Worm (Caenorhabditis elegans) whole organism, L4 larva: ENCODE data around the gene grl-25.

Experiments used
- F10B5.3 ChIP-seq: sonication (generic microtip); optimal IDR thresholded peaks from 2 replicates; lab custom pipeline; 2016; ENCODE audit warnings: mild to moderate bottlenecking, missing genetic modification characterization, missing compliant biosample characterization
- F37D6.2 ChIP-seq: sonication (generic microtip); optimal IDR thresholded peaks from 2 replicates; lab custom pipeline; 2016; ENCODE audit warnings: mild to moderate bottlenecking, missing genetic modification characterization, missing compliant biosample characterization
- F44E2.7 ChIP-seq: fragments of 200-800 bp; sonication (Bioruptor generic); IDR thresholded peaks from 2 replicates; pipeline ENCODE4 v2.1.2; 2022; ENCODE audit warnings: missing genetic modification characterization, missing compliant biosample characterization
- R02D3.7 ChIP-seq: fragments of 150-350 bp; sonication (generic microtip); optimal IDR thresholded peaks from 3 replicates; lab custom pipeline; 2014; ENCODE audit warnings: missing biosample characterization, missing genetic modification characterization
- T26A8.4 ChIP-seq: fragments of 200-800 bp; sonication (Bioruptor generic); IDR thresholded peaks from 2 replicates; pipeline ENCODE4 v1.3.6; 2022; ENCODE audit warnings: missing genetic modification characterization, missing compliant biosample characterization
- Y75B8A.6 ChIP-seq: fragments of 200-800 bp; sonication (Bioruptor generic); IDR thresholded peaks from 2 replicates; pipeline ENCODE4 v1.3.6; 2022; ENCODE audit warnings: missing genetic modification reagents, missing genetic modification characterization, missing compliant biosample characterization
- attf-4 ChIP-seq: sonication (generic microtip); optimal IDR thresholded peaks from 3 replicates; lab custom pipeline; 2017; ENCODE audit warnings: missing biosample characterization, missing genetic modification characterization
- ceh-28 ChIP-seq: fragments of 150-350 bp; optimal IDR thresholded peaks from 2 replicates; lab custom pipeline; 2014; ENCODE audit warnings: missing biosample characterization, missing genetic modification reagents, missing genetic modification characterization
- ceh-44 ChIP-seq: fragments of 200-800 bp; sonication (Bioruptor generic); IDR thresholded peaks from 2 replicates; pipeline ENCODE4 v1.3.6; 2022; ENCODE audit warnings: missing genetic modification reagents, missing genetic modification characterization, missing compliant biosample characterization
- ces-1 ChIP-seq: fragments of 150-350 bp; sonication (generic microtip); optimal IDR thresholded peaks from 4 replicates; lab custom pipeline; 2014; ENCODE audit warnings: missing biosample characterization, missing genetic modification reagents, missing genetic modification characterization
- ctbp-1 ChIP-seq: fragments of 200-800 bp; sonication (Bioruptor generic); IDR thresholded peaks from 2 replicates; pipeline ENCODE4 v1.3.6; 2022; ENCODE audit warnings: missing genetic modification reagents, missing genetic modification characterization, missing compliant biosample characterization
- daf-12 ChIP-seq: fragments of 150-350 bp; optimal IDR thresholded peaks from 2 replicates; lab custom pipeline; 2014; ENCODE audit warnings: missing biosample characterization, missing genetic modification reagents, missing genetic modification characterization
- dmd-6 ChIP-seq: fragments of 200-800 bp; sonication (Bioruptor generic); IDR thresholded peaks from 2 replicates; pipeline ENCODE4 v1.3.6; 2022; ENCODE audit warnings: missing genetic modification reagents, missing genetic modification characterization, missing compliant biosample characterization
- dmd-8 ChIP-seq: fragments of 200-800 bp; sonication (Bioruptor generic); IDR thresholded peaks from 2 replicates; pipeline ENCODE4 v1.3.6; 2022; ENCODE audit warnings: missing genetic modification characterization, missing compliant biosample characterization
- dpl-1 ChIP-seq: fragments of 150-350 bp; optimal IDR thresholded peaks from 2 replicates; lab custom pipeline; 2014; ENCODE audit warnings: missing biosample characterization, missing genetic modification reagents, missing genetic modification characterization
- duxl-1 ChIP-seq: sonication (generic microtip); optimal IDR thresholded peaks from 2 replicates; lab custom pipeline; 2016; ENCODE audit warnings: mild to moderate bottlenecking, missing genetic modification characterization, moderate library complexity, missing compliant biosample characterization; ENCODE audit not compliant: poor library complexity
- egl-27 ChIP-seq: sonication (generic microtip); optimal IDR thresholded peaks from 3 replicates; lab custom pipeline; 2017; ENCODE audit warnings: missing biosample characterization, missing genetic modification reagents, missing genetic modification characterization
- egl-43 ChIP-seq: fragments of 200-800 bp; sonication (Bioruptor generic); IDR thresholded peaks from 2 replicates; pipeline ENCODE4 v1.3.6; 2022; ENCODE audit warnings: missing genetic modification reagents, missing genetic modification characterization, missing compliant biosample characterization
- fos-1 ChIP-seq: fragments of 150-350 bp; optimal IDR thresholded peaks from 2 replicates; lab custom pipeline; 2014; ENCODE audit warnings: missing biosample characterization, missing genetic modification characterization
- gei-8 ChIP-seq: fragments of 200-800 bp; sonication (Bioruptor generic); optimal IDR thresholded peaks from 2 replicates; lab custom pipeline; 2018; ENCODE audit warnings: mild to moderate bottlenecking, missing genetic modification characterization, missing compliant biosample characterization
- hif-1 ChIP-seq, 2 experiments: sonication (generic microtip); optimal IDR thresholded peaks; 2 replicates each; lab custom pipeline; 2016 to 2017; ENCODE audit warnings: missing compliant biosample characterization in 2 of 2, missing genetic modification characterization in 2 of 2, missing genetic modification reagents in 2 of 2, missing genotype in 2 of 2, mild to moderate bottlenecking in 1 of 2
- hlh-11 ChIP-seq: fragments of 200-800 bp; sonication (Bioruptor generic); optimal IDR thresholded peaks from 2 replicates; lab custom pipeline; 2018; ENCODE audit warnings: mild to moderate bottlenecking, missing genetic modification characterization, missing compliant biosample characterization
- hmg-1.1 ChIP-seq: fragments of 200-800 bp; sonication (Bioruptor generic); IDR thresholded peaks from 2 replicates; pipeline ENCODE4 v1.3.6; 2022; ENCODE audit warnings: missing genetic modification reagents, missing genetic modification characterization, missing compliant biosample characterization
- lin-1 ChIP-seq: fragments of 200-800 bp; sonication (Bioruptor generic); IDR thresholded peaks from 2 replicates; pipeline ENCODE4 v1.3.6; 2022; ENCODE audit warnings: missing genetic modification reagents, missing genetic modification characterization, missing compliant biosample characterization
- lin-13 ChIP-seq: fragments of 150-350 bp; optimal IDR thresholded peaks from 2 replicates; lab custom pipeline; 2014; ENCODE audit warnings: missing biosample characterization, missing genetic modification reagents, missing genetic modification characterization
- lin-15B ChIP-seq: fragments of 150-350 bp; sonication (generic microtip); optimal IDR thresholded peaks from 3 replicates; lab custom pipeline; 2014; ENCODE audit warnings: missing biosample characterization, missing genetic modification characterization
- lin-29 ChIP-seq: fragments of 200-800 bp; sonication (Bioruptor generic); IDR thresholded peaks from 2 replicates; pipeline ENCODE4 v1.3.6; 2022; ENCODE audit warnings: missing genetic modification reagents, missing genetic modification characterization, missing compliant biosample characterization
- lin-38 ChIP-seq: fragments of 200-800 bp; sonication (Bioruptor generic); IDR thresholded peaks from 2 replicates; pipeline ENCODE4 v1.3.6; 2022; ENCODE audit warnings: missing genetic modification reagents, missing genetic modification characterization, missing compliant biosample characterization
- lir-3 ChIP-seq: sonication (generic microtip); optimal IDR thresholded peaks from 2 replicates; lab custom pipeline; 2016; ENCODE audit warnings: mild to moderate bottlenecking, missing genetic modification characterization, missing compliant biosample characterization
- madf-9 ChIP-seq: fragments of 200-800 bp; sonication (Bioruptor generic); conservative IDR thresholded peaks from 2 replicates; pipeline ENCODE4 v1.3.6; 2022; ENCODE audit warnings: missing genetic modification reagents, missing genetic modification characterization, missing compliant biosample characterization
- mdt-29 ChIP-seq: fragments of 200-800 bp; sonication (Bioruptor generic); IDR thresholded peaks from 2 replicates; pipeline ENCODE4 v1.3.6; 2022; ENCODE audit warnings: missing genetic modification reagents, missing genetic modification characterization, missing compliant biosample characterization
- mes-2 ChIP-seq: sonication (generic microtip); optimal IDR thresholded peaks from 2 replicates; lab custom pipeline; 2016; ENCODE audit warnings: missing genotype, mild to moderate bottlenecking, missing genetic modification characterization, missing compliant biosample characterization; ENCODE audit not compliant: poor library complexity, severe bottlenecking
- mxl-2 ChIP-seq: fragments of 200-800 bp; sonication (Bioruptor generic); conservative IDR thresholded peaks from 2 replicates; pipeline ENCODE4 v1.3.6; 2022; ENCODE audit warnings: missing genetic modification reagents, missing genetic modification characterization, missing compliant biosample characterization
- nhr-10 ChIP-seq: fragments of 150-350 bp; optimal IDR thresholded peaks from 2 replicates; lab custom pipeline; 2014; ENCODE audit warnings: missing biosample characterization, missing genetic modification characterization
- nhr-237 ChIP-seq: sonication (generic microtip); optimal IDR thresholded peaks from 2 replicates; lab custom pipeline; 2017; ENCODE audit warnings: missing biosample characterization, missing genetic modification characterization
- nhr-25 ChIP-seq: sonication (generic microtip); optimal IDR thresholded peaks from 2 replicates; lab custom pipeline; 2017; ENCODE audit warnings: missing genetic modification characterization, mild to moderate bottlenecking, missing compliant biosample characterization, antibody characterized with exemption, moderate library complexity, borderline replicate concordance; ENCODE audit not compliant: insufficient read depth
- nhr-76 ChIP-seq: fragments of 150-350 bp; optimal IDR thresholded peaks from 2 replicates; lab custom pipeline; 2014; ENCODE audit warnings: missing biosample characterization, missing genetic modification characterization
- nhr-77 ChIP-seq: fragments of 150-350 bp; optimal IDR thresholded peaks from 2 replicates; lab custom pipeline; 2014; ENCODE audit warnings: missing biosample characterization, missing genetic modification characterization
- php-3 ChIP-seq: fragments of 200-800 bp; sonication (Bioruptor generic); IDR thresholded peaks from 2 replicates; pipeline ENCODE4 v1.3.6; 2022; ENCODE audit warnings: missing genetic modification reagents, missing genetic modification characterization, missing compliant biosample characterization
- rbr-2 ChIP-seq: sonication (generic microtip); optimal IDR thresholded peaks from 2 replicates; lab custom pipeline; 2016; ENCODE audit warnings: missing genotype, missing genetic modification characterization, missing compliant biosample characterization
- saeg-2 ChIP-seq: fragments of 200-800 bp; sonication (Bioruptor generic); IDR thresholded peaks from 2 replicates; pipeline ENCODE4 v1.3.6; 2022; ENCODE audit warnings: missing genetic modification reagents, missing genetic modification characterization, missing compliant biosample characterization
- set-16 ChIP-seq: fragments of 200-800 bp; sonication (Bioruptor generic); IDR thresholded peaks from 2 replicates; pipeline ENCODE4 v1.3.6; 2022; ENCODE audit warnings: missing genetic modification reagents, missing genetic modification characterization, missing compliant biosample characterization
- skn-1 ChIP-seq: fragments of 150-350 bp; optimal IDR thresholded peaks from 2 replicates; lab custom pipeline; 2014; ENCODE audit warnings: missing biosample characterization, missing genetic modification characterization
- snpc-4 ChIP-seq: fragments of 150-350 bp; optimal IDR thresholded peaks from 2 replicates; lab custom pipeline; 2014; ENCODE audit warnings: missing biosample characterization, missing genetic modification characterization
- spr-3 ChIP-seq: fragments of 200-800 bp; sonication (Bioruptor generic); optimal IDR thresholded peaks from 2 replicates; lab custom pipeline; 2018; ENCODE audit warnings: mild to moderate bottlenecking, missing genetic modification characterization, missing compliant biosample characterization
- tra-1 ChIP-seq: fragments of 200-800 bp; sonication (Bioruptor generic); IDR thresholded peaks from 2 replicates; pipeline ENCODE4 v1.3.6; 2022; ENCODE audit warnings: missing genetic modification reagents, missing genetic modification characterization, missing compliant biosample characterization
- zag-1 ChIP-seq: fragments of 150-350 bp; optimal IDR thresholded peaks from 2 replicates; lab custom pipeline; 2014; ENCODE audit warnings: missing biosample characterization, missing genetic modification characterization
- zfp-2 ChIP-seq: sonication (generic microtip); optimal IDR thresholded peaks from 2 replicates; lab custom pipeline; 2016; ENCODE audit warnings: mild to moderate bottlenecking, missing genetic modification characterization, missing compliant biosample characterization
- zip-11 ChIP-seq: fragments of 200-800 bp; sonication (Bioruptor generic); IDR thresholded peaks from 2 replicates; pipeline ENCODE4 v1.3.6; 2022; ENCODE audit warnings: missing genetic modification characterization, missing compliant biosample characterization
- ztf-11 ChIP-seq: fragments of 150-350 bp; optimal IDR thresholded peaks from 2 replicates; lab custom pipeline; 2014; ENCODE audit warnings: missing biosample characterization, missing genetic modification characterization
- ztf-7 ChIP-seq: fragments of 150-350 bp; optimal IDR thresholded peaks from 2 replicates; lab custom pipeline; 2014; ENCODE audit warnings: missing biosample characterization, missing genetic modification characterization

The grl-25 gene

ce11 chrIII:8937571-8937970, 24.5 kb upstream of the grl-25 start (continued):
- TF ChIP-seq php-3 (GFP tag; lab: Robert Waterston, UW) = no peak; the same call in 1 of the 2 replicates
- no peak for TF ChIP-seq nhr-237 (tag; lab: Kevin White, UChicago)
- no peak for TF ChIP-seq ztf-11
- peak; percentile 80 for TF ChIP-seq dmd-6
- TF ChIP-seq lin-1 = no peak
- TF ChIP-seq nhr-10 (tag; lab: Kevin White, UChicago) = no peak
- TF ChIP-seq mxl-2 = 0 out of 2 replicates have a peak, but pooled peaks have one; percentile 57
- TF ChIP-seq rbr-2 = peak; percentile 88
- peak; percentile 61 for TF ChIP-seq lir-3 (tag; lab: Kevin White, UChicago)
- peak; percentile 25 to 67 for TF ChIP-seq hif-1 (tag; optimal IDR thresholded peaks at IDR 0.05; lab: Kevin White, UChicago)
- no peak for TF ChIP-seq lin-15B (tag; lab: Kevin White, UChicago)
- TF ChIP-seq hmg-1.1 (GFP tag; lab: Robert Waterston, UW) = peak; percentile 93
- peak; percentile 81 for TF ChIP-seq hlh-11 (tag; lab: Kevin White, UChicago)
- TF ChIP-seq nhr-77 (tag; lab: Kevin White, UChicago) = peak; percentile 58
- no peak for TF ChIP-seq fos-1 (tag; lab: Kevin White, UChicago)
- TF ChIP-seq attf-4 (tag; lab: Kevin White, UChicago) = no peak
- peak; percentile 71 for TF ChIP-seq tra-1
- TF ChIP-seq zip-11 = no peak
- TF ChIP-seq F44E2.7 (GFP tag; lab: Robert Waterston, UW) = no peak
- TF ChIP-seq nhr-25 (tag; lab: Kevin White, UChicago) = peak; percentile 54
- no peak for TF ChIP-seq ces-1 (GFP tag; lab: Kevin White, UChicago)
- no peak for TF ChIP-seq nhr-76
- peak; percentile 78; the same call in 1 of the 2 replicates for TF ChIP-seq dmd-8 (GFP tag; lab: Robert Waterston, UW)
- TF ChIP-seq F37D6.2 (tag; lab: Kevin White, UChicago) = peak; percentile 50
- TF ChIP-seq egl-27 (tag; lab: Kevin White, UChicago) = no peak
- peak; percentile 90 for TF ChIP-seq mes-2 (tag; lab: Kevin White, UChicago)
- peak; percentile 7 for TF ChIP-seq F10B5.3 (tag; lab: Kevin White, UChicago)
- no peak for TF ChIP-seq saeg-2 (GFP tag; lab: Robert Waterston, UW)
- no peak for TF ChIP-seq daf-12 (tag; lab: Kevin White, UChicago)
- TF ChIP-seq mdt-29 = peak; percentile 61
- no peak for TF ChIP-seq set-16 (GFP tag; lab: Robert Waterston, UW)
- TF ChIP-seq zfp-2 = no peak
- no peak for TF ChIP-seq ceh-28
- TF ChIP-seq zag-1 (tag; lab: Kevin White, UChicago) = no peak
- TF ChIP-seq gei-8 (GFP tag; lab: Kevin White, UChicago) = peak; percentile 62
- TF ChIP-seq ctbp-1 (GFP tag; lab: Robert Waterston, UW) = peak; percentile 89
- TF ChIP-seq lin-13 (GFP tag; lab: Kevin White, UChicago) = peak; percentile 73
- TF ChIP-seq duxl-1 = peak; percentile 72
- no peak for TF ChIP-seq snpc-4
- peak; percentile 88; the same call in 1 of the 2 replicates for TF ChIP-seq Y75B8A.6 (GFP tag; lab: Robert Waterston, UW)
- TF ChIP-seq R02D3.7 (tag; lab: Kevin White, UChicago) = no peak
- peak; percentile 46 for TF ChIP-seq ztf-7 (tag; lab: Kevin White, UChicago)
- no peak; the same call in 1 of the 2 replicates for TF ChIP-seq lin-38
- peak; percentile 74; the same call in 1 of the 2 replicates for TF ChIP-seq ceh-44
- TF ChIP-seq skn-1 (tag; lab: Kevin White, UChicago) = no peak
- no peak for TF ChIP-seq T26A8.4 (GFP tag; lab: Robert Waterston, UW)
- no peak for TF ChIP-seq dpl-1
- TF ChIP-seq spr-3 (GFP tag; lab: Kevin White, UChicago) = peak; percentile 30
- TF ChIP-seq egl-43 = no peak; the same call in 1 of the 2 replicates
- TF ChIP-seq lin-29 = 0 out of 2 replicates have a peak, but pooled peaks have one; percentile 55
- TF ChIP-seq madf-9 = peak; percentile 65; the same call in 1 of the 2 replicates
